Worm (Caenorhabditis elegans): ENCODE results near the gene ger-1.

ger-1 gene

ce11 chrIII:7072452-7072851, 5.2 kb upstream of the ger-1 start, which contains the start of gene lin-37:
Gene lin-37, minus strand, starts transcription at chrIII:7072552.
- TF ChIP-seq sea-1 (GFP tag; conservative IDR thresholded peaks at IDR 0.05) (no peak), B0310.2 (tag; optimal IDR thresholded peaks at IDR 0.05) (no peak), pes-1 (GFP tag; IDR thresholded peaks at IDR 0.05) (no peak), ets-7 (tag; optimal IDR thresholded peaks at IDR 0.05) (no peak), flt-1 (GFP tag; IDR thresholded peaks at IDR 0.05) (no peak), ceh-36 (tag; optimal IDR thresholded peaks at IDR 0.05) (no peak), ama-1 (optimal IDR thresholded peaks at IDR 0.05) (no peak), tbx-11 (GFP tag; IDR thresholded peaks at IDR 0.05) (no peak)

- TF ChIP-seq pes-1 (GFP tag; IDR thresholded peaks at IDR 0.05): no peak
- TF ChIP-seq B0310.2 (tag; optimal IDR thresholded peaks at IDR 0.05): no peak
- no peak for TF ChIP-seq scrt-1 (GFP tag; IDR thresholded peaks at IDR 0.05)
- TF ChIP-seq hmg-4 (GFP tag; optimal IDR thresholded peaks at IDR 0.05): no peak
- TF ChIP-seq ceh-36 (tag; optimal IDR thresholded peaks at IDR 0.05): no peak
- TF ChIP-seq tbx-11 (GFP tag; IDR thresholded peaks at IDR 0.05): no peak
- no peak for TF ChIP-seq tra-4 (tag; optimal IDR thresholded peaks at IDR 0.05)
- TF ChIP-seq flt-1 (GFP tag; IDR thresholded peaks at IDR 0.05): no peak
- TF ChIP-seq hmbx-1 (tag; optimal IDR thresholded peaks at IDR 0.05): no peak
- TF ChIP-seq aly-1 (tag; optimal IDR thresholded peaks at IDR 0.05): no peak
- no peak for TF ChIP-seq ama-1 (optimal IDR thresholded peaks at IDR 0.05)
- no peak for TF ChIP-seq sea-1 (GFP tag; conservative IDR thresholded peaks at IDR 0.05)
- no peak for TF ChIP-seq ets-7 (tag; optimal IDR thresholded peaks at IDR 0.05)
- no peak for TF ChIP-seq F13C5.2 (tag; optimal IDR thresholded peaks at IDR 0.05)
- TF ChIP-seq tbx-37 (GFP tag; conservative IDR thresholded peaks at IDR 0.05): no peak
- TF ChIP-seq ceh-13 (GFP tag; optimal IDR thresholded peaks at IDR 0.05): no peak
- no peak for TF ChIP-seq hnd-1 (tag; optimal IDR thresholded peaks at IDR 0.05)
Measured at ce11 chrIII:7069981-7070380, 2.7 kb upstream of the ger-1 start, which contains the start of gene tmem-17. Gene tmem-17, plus strand, starts transcription at chrIII:7070281.

ce11 chrIII:7068520-7069113, 1.3 kb upstream of the ger-1 start, which contains the start of the genes ubc-18 and R01H2.8:
Gene ubc-18, minus strand, starts transcription at chrIII:7068570.
Gene R01H2.8, plus strand, starts transcription at chrIII:7069063.
- TF ChIP-seq tbx-37 (GFP tag; conservative IDR thresholded peaks at IDR 0.05) (no peak), tbx-11 (GFP tag; IDR thresholded peaks at IDR 0.05) (no peak)

ce11 chrIII:7064185-7064584, 3.1 kb downstream of the ger-1 start, which contains the start of gene R01H2.4:
Gene R01H2.4, minus strand, starts transcription at chrIII:7064285.
- no peak for TF ChIP-seq ets-7 (tag; optimal IDR thresholded peaks at IDR 0.05)
- TF ChIP-seq scrt-1 (GFP tag; IDR thresholded peaks at IDR 0.05): no peak
- TF ChIP-seq ama-1 (optimal IDR thresholded peaks at IDR 0.05): no peak
- no peak for TF ChIP-seq hmg-4 (GFP tag; optimal IDR thresholded peaks at IDR 0.05)
- TF ChIP-seq hnd-1 (tag; optimal IDR thresholded peaks at IDR 0.05): no peak
- no peak for TF ChIP-seq aly-1 (tag; optimal IDR thresholded peaks at IDR 0.05)
- TF ChIP-seq B0310.2 (tag; optimal IDR thresholded peaks at IDR 0.05): no peak

ce11 chrIII:7063061-7063460, 4.2 kb downstream of the ger-1 start:
- TF ChIP-seq ceh-36 (tag; optimal IDR thresholded peaks at IDR 0.05) (no peak), F13C5.2 (tag; optimal IDR thresholded peaks at IDR 0.05) (no peak), ets-7 (tag; optimal IDR thresholded peaks at IDR 0.05) (no peak)

ce11 chrIII:7062580-7062979, 4.7 kb downstream of the ger-1 start, which contains the start of gene R01H2.1:
Gene R01H2.1, plus strand, starts transcription at chrIII:7062880.
- TF ChIP-seq pes-1 (GFP tag; IDR thresholded peaks at IDR 0.05) (no peak), hmg-4 (GFP tag; optimal IDR thresholded peaks at IDR 0.05) (no peak), aly-1 (tag; optimal IDR thresholded peaks at IDR 0.05) (no peak)

- TF ChIP-seq tra-4 (tag; optimal IDR thresholded peaks at IDR 0.05) (no peak), hnd-1 (tag; optimal IDR thresholded peaks at IDR 0.05) (no peak)
Measured at ce11 chrIII:7060531-7061095, 6.7 kb downstream of the ger-1 start, which contains the start of gene egg-2. Gene egg-2, minus strand, starts transcription at chrIII:7060583.

ce11 chrIII:7056241-7056640, 11.0 kb downstream of the ger-1 start, which contains the start of gene R01H2.2:
Gene R01H2.2, plus strand, starts transcription at chrIII:7056541.
- TF ChIP-seq flt-1 (GFP tag; IDR thresholded peaks at IDR 0.05) (no peak), sea-1 (GFP tag; conservative IDR thresholded peaks at IDR 0.05) (no peak)

- TF ChIP-seq aly-1 (tag; optimal IDR thresholded peaks at IDR 0.05) (no peak), sea-1 (GFP tag; conservative IDR thresholded peaks at IDR 0.05) (no peak), ceh-36 (tag; optimal IDR thresholded peaks at IDR 0.05) (no peak), ama-1 (optimal IDR thresholded peaks at IDR 0.05) (no peak), flt-1 (GFP tag; IDR thresholded peaks at IDR 0.05) (no peak), pes-1 (GFP tag; IDR thresholded peaks at IDR 0.05) (no peak), hmg-4 (GFP tag; optimal IDR thresholded peaks at IDR 0.05) (no peak), tra-4 (tag; optimal IDR thresholded peaks at IDR 0.05) (no peak), tbx-11 (GFP tag; IDR thresholded peaks at IDR 0.05) (no peak), hnd-1 (tag; optimal IDR thresholded peaks at IDR 0.05) (no peak), ets-7 (tag; optimal IDR thresholded peaks at IDR 0.05) (no peak), tbx-37 (GFP tag; conservative IDR thresholded peaks at IDR 0.05) (no peak), ceh-13 (GFP tag; optimal IDR thresholded peaks at IDR 0.05) (no peak), hmbx-1 (tag; optimal IDR thresholded peaks at IDR 0.05) (no peak), B0310.2 (tag; optimal IDR thresholded peaks at IDR 0.05) (no peak), F13C5.2 (tag; optimal IDR thresholded peaks at IDR 0.05) (no peak), scrt-1 (GFP tag; IDR thresholded peaks at IDR 0.05) (no peak)
Measured at ce11 chrIII:7045643-7046042, 21.6 kb downstream of the ger-1 start, which contains the start of gene R01H2.7. Gene R01H2.7, minus strand, starts transcription at chrIII:7045743.

All from whole organism, early embryonic.